Worm (Caenorhabditis elegans) whole organism, L3 larva: Measurements from ENCODE around the gene C16C8.25.
A peak's percentile ranks its signal among the peaks of the same experiment; 100 is the strongest.

Experiments used
- R02D3.7 ChIP-seq: fragments of 150-350 bp; optimal IDR thresholded peaks from 2 replicates; lab custom pipeline; 2014; ENCODE audit warnings: missing biosample characterization, missing genetic modification characterization
- ZK546.5 ChIP-seq: sonication (generic microtip); optimal IDR thresholded peaks from 2 replicates; lab custom pipeline; 2017; ENCODE audit warnings: missing biosample characterization, missing genetic modification characterization
- ama-1 ChIP-seq: fragments of 150-350 bp; optimal IDR thresholded peaks from 2 replicates; lab custom pipeline; 2018
- ceh-16 ChIP-seq: sonication (generic microtip); optimal IDR thresholded peaks from 2 replicates; lab custom pipeline; 2017; ENCODE audit warnings: missing biosample characterization, missing genetic modification characterization
- ceh-82 ChIP-seq: fragments of 150-350 bp; optimal IDR thresholded peaks from 2 replicates; lab custom pipeline; 2014; ENCODE audit warnings: missing biosample characterization, missing genetic modification characterization
- ceh-9 ChIP-seq: sonication (generic microtip); optimal IDR thresholded peaks from 2 replicates; lab custom pipeline; 2018; ENCODE audit warnings: missing biosample characterization, missing genetic modification characterization
- daf-12 ChIP-seq: fragments of 150-350 bp; optimal IDR thresholded peaks from 2 replicates; lab custom pipeline; 2014; ENCODE audit warnings: missing biosample characterization, missing genetic modification reagents, missing genetic modification characterization
- egl-5 ChIP-seq: fragments of 150-350 bp; optimal IDR thresholded peaks from 2 replicates; lab custom pipeline; 2017; ENCODE audit warnings: missing biosample characterization, missing genetic modification reagents, missing genetic modification characterization, inconsistent platforms
- elt-1 ChIP-seq: fragments of 150-350 bp; optimal IDR thresholded peaks from 2 replicates; lab custom pipeline; 2014; ENCODE audit warnings: missing biosample characterization, missing genetic modification characterization
- elt-3 ChIP-seq, 3 experiments: fragments of 150-350 bp in 1 of 3; sonication (generic microtip) in 2 of 3; optimal IDR thresholded peaks; 2 replicates in 2 of 3; 4 replicates in 1 of 3; lab custom pipeline; 2014 to 2017; ENCODE audit warnings: missing biosample characterization in 3 of 3, missing genetic modification characterization in 3 of 3
- eor-1 ChIP-seq, 2 experiments: fragments of 150-350 bp; optimal IDR thresholded peaks; 2 replicates each; lab custom pipeline; 2014 to 2018; ENCODE audit warnings: missing biosample characterization in 2 of 2, missing genetic modification characterization in 2 of 2
- fkh-10 ChIP-seq: sonication (generic microtip); optimal IDR thresholded peaks from 2 replicates; lab custom pipeline; 2017; ENCODE audit warnings: missing biosample characterization, missing genetic modification reagents, missing genetic modification characterization
- fkh-2 ChIP-seq: fragments of 150-350 bp; optimal IDR thresholded peaks from 2 replicates; lab custom pipeline; 2014; ENCODE audit warnings: missing biosample characterization, missing genetic modification reagents, missing genetic modification characterization
- fos-1 ChIP-seq: fragments of 150-350 bp; optimal IDR thresholded peaks from 2 replicates; lab custom pipeline; 2014; ENCODE audit warnings: missing biosample characterization, missing genetic modification characterization
- hmg-11 ChIP-seq: sonication (generic microtip); optimal IDR thresholded peaks from 2 replicates; lab custom pipeline; 2016; ENCODE audit warnings: missing genetic modification characterization, missing compliant biosample characterization
- lin-15B ChIP-seq: fragments of 150-350 bp; optimal IDR thresholded peaks from 2 replicates; lab custom pipeline; 2014; ENCODE audit warnings: missing biosample characterization, missing genetic modification characterization
- lin-39 ChIP-seq: fragments of 150-350 bp; optimal IDR thresholded peaks from 2 replicates; lab custom pipeline; 2018; ENCODE audit warnings: missing biosample characterization, missing genetic modification reagents, missing genetic modification characterization
- lsy-12 ChIP-seq: sonication (generic microtip); optimal IDR thresholded peaks from 2 replicates; lab custom pipeline; 2016; ENCODE audit warnings: mild to moderate bottlenecking, missing genetic modification characterization, missing compliant biosample characterization
- nhr-11 ChIP-seq: fragments of 150-350 bp; optimal IDR thresholded peaks from 2 replicates; lab custom pipeline; 2014; ENCODE audit warnings: missing biosample characterization, missing genetic modification characterization
- nhr-23 ChIP-seq: fragments of 150-350 bp; optimal IDR thresholded peaks from 2 replicates; lab custom pipeline; 2014; ENCODE audit warnings: missing biosample characterization, missing genetic modification reagents, missing genetic modification characterization
- nhr-237 ChIP-seq: fragments of 150-350 bp; optimal IDR thresholded peaks from 2 replicates; lab custom pipeline; 2014; ENCODE audit warnings: missing biosample characterization, missing genetic modification characterization
- nhr-25 ChIP-seq: sonication (generic microtip); optimal IDR thresholded peaks from 2 replicates; lab custom pipeline; 2017; ENCODE audit warnings: missing biosample characterization, missing genetic modification characterization
- nhr-28 ChIP-seq: fragments of 150-350 bp; optimal IDR thresholded peaks from 2 replicates; lab custom pipeline; 2014; ENCODE audit warnings: missing biosample characterization, missing genetic modification characterization
- nhr-43 ChIP-seq: sonication (generic microtip); optimal IDR thresholded peaks from 2 replicates; lab custom pipeline; 2016; ENCODE audit warnings: mild to moderate bottlenecking, missing genetic modification characterization, missing compliant biosample characterization; ENCODE audit not compliant: poor library complexity, severe bottlenecking
- nhr-76 ChIP-seq: fragments of 150-350 bp; sonication (generic microtip); optimal IDR thresholded peaks from 5 replicates; lab custom pipeline; 2014; ENCODE audit warnings: missing biosample characterization, missing genetic modification characterization
- nhr-77 ChIP-seq: fragments of 150-350 bp; optimal IDR thresholded peaks from 2 replicates; lab custom pipeline; 2014; ENCODE audit warnings: missing biosample characterization, missing genetic modification characterization
- pha-4 ChIP-seq: fragments of 150-350 bp; optimal IDR thresholded peaks from 2 replicates; lab custom pipeline; 2014; ENCODE audit warnings: missing biosample characterization, missing genetic modification reagents, missing genetic modification characterization
- sea-2 ChIP-seq: fragments of 150-350 bp; sonication (generic microtip); optimal IDR thresholded peaks from 4 replicates; lab custom pipeline; 2014; ENCODE audit warnings: missing biosample characterization, missing genetic modification reagents, missing genetic modification characterization
- snpc-4 ChIP-seq: fragments of 150-350 bp; optimal IDR thresholded peaks from 2 replicates; lab custom pipeline; 2014; ENCODE audit warnings: missing biosample characterization, missing genetic modification characterization
- tbx-2 ChIP-seq: sonication (generic microtip); optimal IDR thresholded peaks from 2 replicates; lab custom pipeline; 2016; ENCODE audit warnings: mild to moderate bottlenecking, missing genetic modification characterization, missing compliant biosample characterization
- unc-39 ChIP-seq: sonication (generic microtip); optimal IDR thresholded peaks from 4 replicates; lab custom pipeline; 2017; ENCODE audit warnings: missing biosample characterization, missing genetic modification characterization
- unc-62 ChIP-seq: fragments of 150-350 bp; sonication (generic microtip); optimal IDR thresholded peaks from 4 replicates; lab custom pipeline; 2014; ENCODE audit warnings: missing biosample characterization, missing genetic modification reagents, missing genetic modification characterization
- zag-1 ChIP-seq: fragments of 150-350 bp; optimal IDR thresholded peaks from 2 replicates; lab custom pipeline; 2014; ENCODE audit warnings: missing biosample characterization, missing genetic modification characterization
- ztf-11 ChIP-seq: fragments of 150-350 bp; optimal IDR thresholded peaks from 2 replicates; lab custom pipeline; 2014; ENCODE audit warnings: missing biosample characterization, missing genetic modification characterization
- ztf-4 ChIP-seq: fragments of 150-350 bp; optimal IDR thresholded peaks from 2 replicates; lab custom pipeline; 2014; ENCODE audit warnings: missing biosample characterization, missing genetic modification characterization

The C16C8.25 gene

DNA sequence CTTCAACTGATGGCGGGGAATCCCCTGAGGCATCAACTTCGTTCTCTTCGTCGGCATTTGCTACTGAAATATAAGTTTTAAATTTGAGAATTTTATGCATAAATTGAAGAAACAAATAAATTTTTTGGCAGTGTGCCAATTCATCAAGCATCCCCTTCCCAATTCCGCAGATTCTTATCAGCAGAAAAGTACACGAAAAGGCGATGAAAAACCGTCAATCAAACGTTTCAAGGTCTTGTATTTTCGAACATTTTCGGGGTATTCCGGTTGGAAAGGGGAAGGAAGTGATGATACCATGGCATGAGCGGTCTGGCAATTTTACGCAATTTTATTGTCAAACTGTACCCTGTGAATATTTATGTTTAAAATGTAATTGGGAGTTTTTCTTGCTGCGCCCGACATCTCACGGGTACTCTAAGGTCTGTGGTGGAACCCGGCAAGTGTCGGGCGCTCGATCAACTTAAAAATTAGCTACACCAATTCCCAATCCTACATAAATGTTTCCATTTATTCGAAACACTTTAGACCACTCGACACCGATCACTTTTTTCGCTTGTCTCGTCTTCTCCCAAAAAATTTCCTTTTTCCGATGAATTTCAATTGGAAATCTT, 14.0 kb upstream of the C16C8.25 start:
- TF ChIP-seq nhr-23 (tag; lab: Kevin White, UChicago): no peak
- no peak for TF ChIP-seq egl-5 (tag; lab: Kevin White, UChicago)
- TF ChIP-seq nhr-77 (tag; lab: Kevin White, UChicago): no peak
- TF ChIP-seq sea-2 (GFP tag; lab: Kevin White, UChicago): no peak
- no peak for TF ChIP-seq hmg-11
- no peak for TF ChIP-seq R02D3.7 (tag; lab: Kevin White, UChicago)
- TF ChIP-seq unc-39 (tag; lab: Kevin White, UChicago): no peak
- no peak for TF ChIP-seq pha-4
- peak; percentile 77 for TF ChIP-seq elt-1
- TF ChIP-seq nhr-237 (tag; lab: Kevin White, UChicago): no peak
- no peak for TF ChIP-seq ceh-16 (tag; lab: Kevin White, UChicago)
- TF ChIP-seq elt-3 (tag; optimal IDR thresholded peaks at IDR 0.05; lab: Kevin White, UChicago): no peak
- TF ChIP-seq ztf-4 (tag; lab: Kevin White, UChicago): no peak
- no peak for TF ChIP-seq ZK546.5
- no peak for TF ChIP-seq lsy-12
- TF ChIP-seq nhr-76 (tag; lab: Kevin White, UChicago): no peak
- no peak for TF ChIP-seq lin-39 (tag; lab: Kevin White, UChicago)
- no peak for TF ChIP-seq fkh-10 (GFP tag; lab: Kevin White, UChicago)
- no peak for TF ChIP-seq tbx-2 (tag; lab: Kevin White, UChicago)
- peak; percentile 19 for TF ChIP-seq ama-1 (lab: Kevin White, UChicago)
- TF ChIP-seq ceh-82 (tag; lab: Kevin White, UChicago): no peak
- TF ChIP-seq daf-12 (tag; lab: Kevin White, UChicago): no peak
- TF ChIP-seq nhr-28 (tag; lab: Kevin White, UChicago): no peak
- TF ChIP-seq zag-1: no peak
- TF ChIP-seq nhr-25 (tag; lab: Kevin White, UChicago): peak; percentile 56
- no peak for TF ChIP-seq eor-1 (tag; optimal IDR thresholded peaks at IDR 0.05; lab: Kevin White, UChicago)
- peak; percentile 43 for TF ChIP-seq nhr-43 (tag; lab: Kevin White, UChicago)
- no peak for TF ChIP-seq ztf-11 (tag; lab: Kevin White, UChicago)
- TF ChIP-seq fos-1: no peak
- TF ChIP-seq ceh-9 (tag; lab: Kevin White, UChicago): no peak
- no peak for TF ChIP-seq fkh-2 (tag; lab: Kevin White, UChicago)
- TF ChIP-seq unc-62 (GFP tag; lab: Kevin White, UChicago): peak; percentile 43
- TF ChIP-seq lin-15B (tag; lab: Kevin White, UChicago): no peak
- peak; percentile 78 for TF ChIP-seq snpc-4 (tag; lab: Kevin White, UChicago)

DNA sequence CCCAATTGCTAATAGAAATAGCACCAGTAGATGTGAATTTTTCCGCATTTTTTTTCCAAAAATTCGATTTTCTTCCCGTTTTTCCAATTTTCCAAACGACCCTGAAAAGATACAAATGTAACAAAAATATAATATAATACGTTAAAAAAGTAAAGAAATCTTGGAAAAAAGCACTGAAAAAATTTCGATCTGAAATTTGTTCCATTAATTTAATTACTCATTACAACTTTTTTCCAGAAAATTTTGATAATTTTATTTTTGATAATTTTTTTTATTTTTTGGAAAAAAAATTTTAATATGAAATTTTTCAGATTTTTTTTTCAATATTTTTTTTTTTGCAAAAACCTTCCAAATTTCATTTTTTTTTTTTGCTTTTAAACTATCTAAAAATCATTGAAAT, 12.6 kb upstream of the C16C8.25 start, which contains the start of gene skpo-2:
Gene skpo-2 (minus strand): TSS at position 101 of the 400 bp plus-strand sequence.
- TF ChIP-seq nhr-43 (tag; lab: Kevin White, UChicago): no peak
- TF ChIP-seq ztf-4 (tag; lab: Kevin White, UChicago): no peak
- TF ChIP-seq lsy-12: no peak
- TF ChIP-seq ceh-82 (tag; lab: Kevin White, UChicago): no peak
- TF ChIP-seq daf-12 (tag; lab: Kevin White, UChicago): no peak
- TF ChIP-seq fos-1: no peak
- TF ChIP-seq ZK546.5: no peak
- TF ChIP-seq nhr-76 (tag; lab: Kevin White, UChicago): no peak
- TF ChIP-seq nhr-11 (tag; lab: Kevin White, UChicago): no peak
- TF ChIP-seq unc-39 (tag; lab: Kevin White, UChicago): no peak
- TF ChIP-seq, all 47 proteins: peak for 0

- TF ChIP-seq fos-1: no peak
These were observed 11.6 kb upstream of the C16C8.25 start for ce11 chrII:3437393-3437792.

- TF ChIP-seq nhr-237 (tag; lab: Kevin White, UChicago): no peak
- no peak for TF ChIP-seq R02D3.7 (tag; lab: Kevin White, UChicago)
- no peak for TF ChIP-seq fkh-10 (GFP tag; lab: Kevin White, UChicago)
- TF ChIP-seq ceh-82 (tag; lab: Kevin White, UChicago): no peak
- TF ChIP-seq nhr-25 (tag; lab: Kevin White, UChicago): no peak
- TF ChIP-seq nhr-43 (tag; lab: Kevin White, UChicago): no peak
- TF ChIP-seq ama-1 (lab: Kevin White, UChicago): no peak
- TF ChIP-seq ceh-16 (tag; lab: Kevin White, UChicago): no peak
- TF ChIP-seq daf-12 (tag; lab: Kevin White, UChicago): no peak
These were observed 10.8 kb upstream of the C16C8.25 start for ce11 chrII:3438280-3438679.
